Worm (Caenorhabditis elegans) whole organism, young adult: ENCODE measurements around the gene Y102A5C.27.
A peak's percentile ranks its signal among the peaks of the same experiment; 100 is the strongest.

Experiments
- B0261.1 ChIP-seq: sonication (generic microtip); optimal IDR thresholded peaks from 2 replicates; lab custom pipeline; 2016; ENCODE audit warnings: mild to moderate bottlenecking, missing genetic modification characterization, moderate library complexity, missing compliant biosample characterization
- B0336.3 ChIP-seq: fragments of 200-800 bp; sonication (Bioruptor generic); IDR thresholded peaks from 2 replicates; pipeline ENCODE4 v1.3.6; 2022; ENCODE audit warnings: missing genetic modification characterization, missing compliant biosample characterization
- F23B12.7 ChIP-seq: sonication (generic microtip); optimal IDR thresholded peaks from 2 replicates; lab custom pipeline; 2017; ENCODE audit warnings: missing genetic modification characterization, mild to moderate bottlenecking, missing compliant biosample characterization, antibody characterized with exemption, moderate library complexity; ENCODE audit not compliant: insufficient read depth
- F33H1.4 ChIP-seq: fragments of 200-800 bp; sonication (Bioruptor generic); IDR thresholded peaks from 2 replicates; pipeline ENCODE4 v1.3.6; 2022; ENCODE audit warnings: missing genetic modification reagents, missing genetic modification characterization, missing compliant biosample characterization
- F39B2.1 ChIP-seq: fragments of 200-800 bp; sonication (Bioruptor generic); IDR thresholded peaks from 2 replicates; pipeline ENCODE4 v1.3.6; 2022; ENCODE audit warnings: missing genetic modification reagents, missing genetic modification characterization, missing compliant biosample characterization
- F55B11.4 ChIP-seq: sonication (generic microtip); optimal IDR thresholded peaks from 2 replicates; lab custom pipeline; 2016; ENCODE audit warnings: missing compliant biosample characterization, missing genetic modification characterization, borderline replicate concordance; ENCODE audit not compliant: insufficient read depth
- F57A8.1 ChIP-seq: fragments of 200-800 bp; sonication (Bioruptor generic); optimal IDR thresholded peaks from 2 replicates; lab custom pipeline; 2018; ENCODE audit warnings: mild to moderate bottlenecking, missing genetic modification characterization, moderate library complexity, missing compliant biosample characterization
- F57C9.4 ChIP-seq: sonication (generic microtip); optimal IDR thresholded peaks from 2 replicates; lab custom pipeline; 2017; ENCODE audit warnings: mild to moderate bottlenecking, missing genetic modification characterization, missing compliant biosample characterization
- Y53G8AR.9 ChIP-seq: fragments of 200-800 bp; sonication (Bioruptor generic); conservative IDR thresholded peaks from 2 replicates; pipeline ENCODE4 v1.3.6; 2022; ENCODE audit warnings: missing genetic modification reagents, missing genetic modification characterization, missing compliant biosample characterization
- Y56A3A.18 ChIP-seq: fragments of 200-800 bp; sonication (Bioruptor generic); IDR thresholded peaks from 2 replicates; pipeline ENCODE4 v1.3.6; 2022; ENCODE audit warnings: missing genetic modification reagents, missing genetic modification characterization, missing compliant biosample characterization
- Y67H2A.10 ChIP-seq: fragments of 200-800 bp; sonication (Bioruptor generic); conservative IDR thresholded peaks from 2 replicates; pipeline ENCODE4 v1.3.6; 2022; ENCODE audit warnings: missing genetic modification reagents, missing genetic modification characterization, missing compliant biosample characterization
- Y79H2A.3 ChIP-seq: fragments of 200-800 bp; sonication (Bioruptor generic); conservative IDR thresholded peaks from 2 replicates; pipeline ENCODE4 v1.3.6; 2022; ENCODE audit warnings: missing genetic modification reagents, missing genetic modification characterization, missing compliant biosample characterization
- ama-1 ChIP-seq, 3 experiments: fragments of 150-350 bp in 1 of 3; sonication (generic microtip) in 2 of 3; optimal IDR thresholded peaks; 2 replicates each; lab custom pipeline; 2014 to 2018; ENCODE audit warnings: missing biosample characterization in 2 of 3, missing genetic modification characterization in 2 of 3, missing genetic modification reagents in 2 of 3
- attf-5 ChIP-seq: fragments of 200-800 bp; sonication (Bioruptor generic); optimal IDR thresholded peaks from 2 replicates; lab custom pipeline; 2018; ENCODE audit warnings: mild to moderate bottlenecking, missing genetic modification characterization, missing compliant biosample characterization
- attf-6 ChIP-seq: fragments of 200-800 bp; sonication (Bioruptor generic); IDR thresholded peaks from 2 replicates; pipeline ENCODE4 v1.3.6; 2022; ENCODE audit warnings: missing genetic modification reagents, missing genetic modification characterization, missing compliant biosample characterization
- bed-2 ChIP-seq: fragments of 200-800 bp; sonication (Bioruptor generic); IDR thresholded peaks from 2 replicates; pipeline ENCODE4 v1.3.6; 2022; ENCODE audit warnings: missing genetic modification reagents, missing genetic modification characterization, missing compliant biosample characterization
- cebp-1 ChIP-seq, 2 experiments: fragments of 200-800 bp in 1 of 2; sonication (Bioruptor generic) in 1 of 2; sonication (generic microtip) in 1 of 2; IDR thresholded peaks in 1 of 2; optimal IDR thresholded peaks in 1 of 2; 2 replicates each; pipeline versions ENCODE4 v1.3.6 to Lab custom; 2017 to 2022; ENCODE audit warnings: missing compliant biosample characterization in 2 of 2, missing genetic modification characterization in 2 of 2, mild to moderate bottlenecking in 1 of 2, missing genetic modification reagents in 1 of 2, moderate library complexity in 1 of 2
- ceh-27 ChIP-seq: fragments of 200-800 bp; sonication (Bioruptor generic); optimal IDR thresholded peaks from 2 replicates; lab custom pipeline; 2018; ENCODE audit warnings: mild to moderate bottlenecking, missing genetic modification characterization, moderate library complexity, missing compliant biosample characterization
- ceh-40 ChIP-seq: fragments of 200-800 bp; sonication (Bioruptor generic); IDR thresholded peaks from 2 replicates; pipeline ENCODE4 v1.3.6; 2022; ENCODE audit warnings: missing genetic modification characterization, missing compliant biosample characterization
- ceh-91 ChIP-seq: fragments of 200-800 bp; sonication (Bioruptor generic); IDR thresholded peaks from 2 replicates; pipeline ENCODE4 v1.3.6; 2022; ENCODE audit warnings: missing genetic modification reagents, missing genetic modification characterization, missing compliant biosample characterization
- dox-1 ChIP-seq: fragments of 200-800 bp; sonication (Bioruptor generic); IDR thresholded peaks from 2 replicates; pipeline ENCODE4 v1.3.6; 2022; ENCODE audit warnings: missing genetic modification reagents, missing genetic modification characterization, missing compliant biosample characterization
- egl-18 ChIP-seq: fragments of 200-800 bp; sonication (Bioruptor generic); IDR thresholded peaks from 2 replicates; pipeline ENCODE4 v1.3.6; 2022; ENCODE audit warnings: missing genetic modification reagents, missing genetic modification characterization, missing compliant biosample characterization
- ets-4 ChIP-seq: fragments of 200-800 bp; sonication (Bioruptor generic); optimal IDR thresholded peaks from 2 replicates; lab custom pipeline; 2018; ENCODE audit warnings: mild to moderate bottlenecking, missing genetic modification characterization, missing compliant biosample characterization
- fkh-3 ChIP-seq: sonication (generic microtip); optimal IDR thresholded peaks from 2 replicates; lab custom pipeline; 2016; ENCODE audit warnings: mild to moderate bottlenecking, missing genetic modification characterization, missing compliant biosample characterization
- gei-17 ChIP-seq: fragments of 200-800 bp; sonication (Bioruptor generic); optimal IDR thresholded peaks from 2 replicates; lab custom pipeline; 2018; ENCODE audit warnings: mild to moderate bottlenecking, missing genetic modification characterization, missing compliant biosample characterization
- him-1 ChIP-seq: sonication (generic microtip); optimal IDR thresholded peaks from 2 replicates; lab custom pipeline; 2016; ENCODE audit warnings: missing genotype, missing genetic modification reagents, missing genetic modification characterization, missing compliant biosample characterization
- hlh-26 ChIP-seq: fragments of 200-800 bp; sonication (Bioruptor generic); conservative IDR thresholded peaks from 2 replicates; pipeline ENCODE4 v1.3.6; 2022; ENCODE audit warnings: missing genetic modification reagents, missing genetic modification characterization, missing compliant biosample characterization
- hmg-20 ChIP-seq: fragments of 200-800 bp; sonication (Bioruptor generic); IDR thresholded peaks from 2 replicates; pipeline ENCODE4 v1.3.6; 2022; ENCODE audit warnings: missing genetic modification reagents, missing genetic modification characterization, missing compliant biosample characterization
- lin-54 ChIP-seq: fragments of 200-800 bp; sonication (Bioruptor generic); optimal IDR thresholded peaks from 2 replicates; lab custom pipeline; 2018; ENCODE audit warnings: mild to moderate bottlenecking, missing genetic modification characterization, missing compliant biosample characterization
- madf-6 ChIP-seq: fragments of 200-800 bp; sonication (Bioruptor generic); IDR thresholded peaks from 2 replicates; pipeline ENCODE4 v1.3.6; 2022; ENCODE audit warnings: missing genetic modification reagents, missing genetic modification characterization, missing compliant biosample characterization
- madf-8 ChIP-seq: fragments of 200-800 bp; sonication (Bioruptor generic); conservative IDR thresholded peaks from 2 replicates; pipeline ENCODE4 v1.3.6; 2022; ENCODE audit warnings: missing genetic modification reagents, missing genetic modification characterization, missing compliant biosample characterization
- mcd-1 ChIP-seq: fragments of 200-800 bp; sonication (Bioruptor generic); IDR thresholded peaks from 2 replicates; pipeline ENCODE4 v1.3.6; 2022; ENCODE audit warnings: missing genetic modification reagents, missing genetic modification characterization, missing compliant biosample characterization
- nhr-80 ChIP-seq: sonication (generic microtip); optimal IDR thresholded peaks from 2 replicates; lab custom pipeline; 2016; ENCODE audit warnings: missing genetic modification characterization, missing compliant biosample characterization
- nhr-90 ChIP-seq: sonication (generic microtip); optimal IDR thresholded peaks from 2 replicates; lab custom pipeline; 2016; ENCODE audit warnings: missing genotype, mild to moderate bottlenecking, missing genetic modification characterization, missing compliant biosample characterization
- snpc-3.4 ChIP-seq: sonication (generic microtip); optimal IDR thresholded peaks from 2 replicates; lab custom pipeline; 2017; ENCODE audit warnings: missing genetic modification characterization, mild to moderate bottlenecking, missing compliant biosample characterization, antibody characterized with exemption, moderate library complexity, missing genotype, missing genetic modification reagents
- snpc-4 ChIP-seq, 5 experiments: fragments of 150-350 bp in 1 of 5; sonication (generic microtip) in 4 of 5; optimal IDR thresholded peaks; 2 replicates each; lab custom pipeline; 2014 to 2018; ENCODE audit warnings: missing genetic modification characterization in 5 of 5, missing biosample characterization in 3 of 5, antibody characterized with exemption in 2 of 5, mild to moderate bottlenecking in 2 of 5, missing compliant biosample characterization in 2 of 5, missing genotype in 2 of 5, moderate library complexity in 2 of 5, missing genetic modification reagents in 1 of 5
- tbx-9 ChIP-seq: sonication (generic microtip); optimal IDR thresholded peaks from 2 replicates; lab custom pipeline; 2016; ENCODE audit warnings: borderline replicate concordance, missing genetic modification characterization, inconsistent platforms, missing compliant biosample characterization
- zfh-2 ChIP-seq: fragments of 200-800 bp; sonication (Bioruptor generic); conservative IDR thresholded peaks from 2 replicates; pipeline ENCODE4 v1.3.6; 2022; ENCODE audit warnings: missing genetic modification reagents, missing genetic modification characterization, missing compliant biosample characterization
- ztf-18 ChIP-seq: sonication (generic microtip); optimal IDR thresholded peaks from 2 replicates; lab custom pipeline; 2016; ENCODE audit warnings: missing genotype, mild to moderate bottlenecking, missing genetic modification characterization, missing compliant biosample characterization
- ztf-25 ChIP-seq: fragments of 200-800 bp; sonication (Bioruptor generic); IDR thresholded peaks from 2 replicates; pipeline ENCODE4 v1.3.6; 2022; ENCODE audit warnings: missing genetic modification reagents, missing genetic modification characterization, missing compliant biosample characterization

Gene Y102A5C.27

DNA sequence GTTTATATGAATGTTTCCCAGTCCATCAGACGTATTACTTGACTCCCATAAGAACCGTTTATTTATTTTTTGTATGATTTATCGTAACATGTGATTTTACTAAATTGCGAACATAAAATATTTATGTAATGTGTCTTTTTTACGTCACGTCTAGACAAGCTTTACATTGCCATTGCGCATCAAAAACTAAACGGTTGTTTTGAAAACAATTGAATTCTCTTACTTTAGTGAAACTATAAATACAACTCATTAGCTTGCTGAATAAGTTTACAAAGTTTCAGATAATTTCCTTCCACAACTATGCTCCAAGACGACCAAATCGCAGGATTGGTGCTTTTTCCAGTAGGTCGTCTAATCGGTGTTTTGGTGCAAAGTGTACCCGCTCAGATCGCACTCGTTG is 13.6 kb downstream of the Y102A5C.27 start, which contains the start of gene srx-54:
TSS of gene srx-54 (plus strand) at position 301 of the 400 bp plus-strand sequence.
- no peak for TF ChIP-seq fkh-3
- no peak for TF ChIP-seq snpc-3.4 (tag; lab: Kevin White, UChicago)
- TF ChIP-seq Y53G8AR.9 (GFP tag; lab: Robert Waterston, UW), result no peak
- TF ChIP-seq ceh-40 (GFP tag; lab: Robert Waterston, UW), result no peak
- no peak for TF ChIP-seq ets-4 (GFP tag; lab: Kevin White, UChicago)
- no peak for TF ChIP-seq B0261.1 (tag; lab: Kevin White, UChicago)
- no peak for TF ChIP-seq B0336.3 (GFP tag; lab: Robert Waterston, UW)
- no peak for TF ChIP-seq F23B12.7 (tag; lab: Kevin White, UChicago)
- TF ChIP-seq him-1 (tag; lab: Kevin White, UChicago), result no peak
- no peak for TF ChIP-seq nhr-80 (tag; lab: Kevin White, UChicago)
- TF ChIP-seq F57A8.1 (GFP tag; lab: Kevin White, UChicago), result no peak
- TF ChIP-seq mcd-1, result no peak
- no peak for TF ChIP-seq ceh-91 (GFP tag; lab: Robert Waterston, UW)
- TF ChIP-seq dox-1, result no peak

- TF ChIP-seq hmg-20 (GFP tag; lab: Robert Waterston, UW), result no peak
- no peak for TF ChIP-seq zfh-2
- no peak for TF ChIP-seq Y56A3A.18 (GFP tag; lab: Robert Waterston, UW)
- no peak for TF ChIP-seq madf-6 (GFP tag; lab: Robert Waterston, UW)
- TF ChIP-seq attf-6 (GFP tag; lab: Robert Waterston, UW), result no peak
- TF ChIP-seq ceh-27 (GFP tag; lab: Kevin White, UChicago), result no peak
- TF ChIP-seq tbx-9 (tag; lab: Kevin White, UChicago), result no peak
- TF ChIP-seq Y79H2A.3 (GFP tag; lab: Robert Waterston, UW), result no peak
- TF ChIP-seq, all 124 proteins: peak for 0
Observed at ce11 chrV:16973338-16973737, 15.2 kb downstream of the Y102A5C.27 start.

ce11 chrV:16972134-16972533 is 16.4 kb downstream of the Y102A5C.27 start, which contains the start of gene srh-119:
TSS of gene srh-119 (plus strand) at chrV:16972434.
- no peak for TF ChIP-seq hlh-26 (GFP tag; lab: Robert Waterston, UW)
- TF ChIP-seq, all 124 proteins: peak for 0

- TF ChIP-seq snpc-4 (GFP tag; optimal IDR thresholded peaks at IDR 0.05; lab: Kevin White, UChicago), result no peak
- peak in 1 of 4 experiments; percentile 27 for TF ChIP-seq snpc-4 (tag; optimal IDR thresholded peaks at IDR 0.05; lab: Kevin White, UChicago)
- no peak for TF ChIP-seq F33H1.4 (GFP tag; lab: Robert Waterston, UW)
- TF ChIP-seq cebp-1 (GFP tag; IDR thresholded peaks at IDR 0.05; lab: Robert Waterston, UW), result peak; percentile 52; the same call in 1 of the 2 replicates
- TF ChIP-seq cebp-1 (tag; optimal IDR thresholded peaks at IDR 0.05; lab: Kevin White, UChicago), result no peak
- peak; percentile 67 for TF ChIP-seq attf-5 (GFP tag; lab: Kevin White, UChicago)
- TF ChIP-seq, all 124 proteins: peak for 3
Observed at ce11 chrV:16966636-16967035, 21.9 kb downstream of the Y102A5C.27 start, which contains the start of gene fbxa-90. TSS of gene fbxa-90 (plus strand) at chrV:16966814.

DNA sequence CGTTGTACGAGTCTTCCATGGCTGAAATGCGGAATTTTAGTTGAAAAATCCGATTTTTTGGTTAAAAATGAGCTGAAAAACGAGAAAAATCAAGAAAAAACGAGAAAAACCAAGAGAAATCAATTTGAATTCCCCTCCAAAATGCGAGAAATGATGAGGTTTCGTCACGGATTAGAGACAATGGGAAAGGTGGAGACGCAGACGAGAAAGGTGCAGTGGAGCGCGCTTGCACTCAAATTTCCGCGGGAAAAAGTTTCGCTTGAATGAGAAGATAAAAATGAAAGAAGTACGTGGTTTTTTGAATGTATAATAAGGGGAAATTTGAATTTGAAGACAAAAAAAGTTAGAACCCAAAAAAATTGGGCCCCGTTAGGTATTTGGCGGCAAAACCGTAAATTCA is 22.9 kb downstream of the Y102A5C.27 start, which contains the start of gene efl-1:
TSS of gene efl-1 (minus strand) at position 21 of the 400 bp plus-strand sequence.
- TF ChIP-seq gei-17 (GFP tag; lab: Kevin White, UChicago) (no peak), Y56A3A.18 (GFP tag; lab: Robert Waterston, UW) (peak; percentile 72; the same call in 1 of the 2 replicates), Y67H2A.10 (GFP tag; lab: Robert Waterston, UW) (no peak), lin-54 (GFP tag; lab: Kevin White, UChicago) (peak; percentile 97), ama-1 (optimal IDR thresholded peaks at IDR 0.05; lab: Kevin White, UChicago) (no peak), ama-1 (GFP tag; optimal IDR thresholded peaks at IDR 0.05; lab: Kevin White, UChicago) (no peak), madf-8 (peak; percentile 35), tbx-9 (tag; lab: Kevin White, UChicago) (no peak), F57C9.4 (tag; lab: Kevin White, UChicago) (no peak), egl-18 (GFP tag; lab: Robert Waterston, UW) (no peak), ztf-25 (GFP tag; lab: Robert Waterston, UW) (no peak), ztf-18 (tag; lab: Kevin White, UChicago) (no peak), nhr-90 (tag; lab: Kevin White, UChicago) (no peak), F55B11.4 (no peak), hlh-26 (GFP tag; lab: Robert Waterston, UW) (no peak), F39B2.1 (GFP tag; lab: Robert Waterston, UW) (no peak), bed-2 (no peak)
